Fruit fly (Drosophila melanogaster): Measurements from ENCODE around the gene santa-maria.

DNA sequence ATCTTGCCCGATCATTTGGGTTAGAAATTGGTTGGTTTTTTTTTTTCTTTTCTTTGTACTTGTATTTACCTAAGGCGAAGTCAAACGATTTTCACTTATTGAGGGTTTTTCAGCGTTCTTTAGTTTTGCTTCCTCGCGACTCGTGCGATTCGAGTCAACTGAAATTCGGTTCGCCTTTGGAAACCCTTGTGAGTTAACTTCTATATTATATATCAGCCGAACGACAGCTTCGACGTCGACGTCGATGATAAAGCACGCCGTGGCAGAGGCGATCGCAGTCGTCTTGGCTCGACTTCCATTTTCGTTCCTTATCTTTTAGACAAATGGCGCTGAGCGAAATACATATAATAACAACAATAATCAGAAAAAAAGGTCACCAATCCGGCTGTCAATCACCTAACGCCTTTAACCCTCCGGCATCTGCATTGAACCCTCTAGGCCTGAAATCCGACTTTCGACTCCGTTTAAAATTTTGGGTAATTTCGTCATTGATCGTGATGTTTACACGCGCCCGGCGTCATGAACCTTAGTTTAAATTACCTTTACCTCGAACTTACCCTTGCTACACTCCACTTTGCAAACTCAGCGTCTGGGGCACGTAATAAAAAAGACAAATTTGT, 17.6 kb downstream of the santa-maria start, which contains the start of gene CG5958:
- TF ChIP-seq CG8478 (optimal IDR thresholded peaks at IDR 0.05) (no peak), CTCF (optimal IDR thresholded peaks at IDR 0.05) (no peak)
